Worm (Caenorhabditis elegans): ENCODE data around the gene R160.12.

Gene R160.12

ce11 chrX:4391680-4392079, 14.1 kb upstream of the R160.12 start:
- no peak for TF ChIP-seq unc-39 (tag; optimal IDR thresholded peaks at IDR 0.05)
- TF ChIP-seq bed-3 (GFP tag; optimal IDR thresholded peaks at IDR 0.05): no peak
- no peak for TF ChIP-seq elt-1 (tag; optimal IDR thresholded peaks at IDR 0.05; ENCODE audit: borderline replicate concordance, insufficient read depth)
- no peak for TF ChIP-seq nhr-2 (tag; optimal IDR thresholded peaks at IDR 0.05)
- TF ChIP-seq ces-1 (GFP tag; optimal IDR thresholded peaks at IDR 0.05): peak; percentile 25
- TF ChIP-seq nhr-76 (tag; optimal IDR thresholded peaks at IDR 0.05): no peak
- no peak for TF ChIP-seq nhr-12 (tag; optimal IDR thresholded peaks at IDR 0.05)
- no peak for TF ChIP-seq elt-3 (tag; optimal IDR thresholded peaks at IDR 0.05)
- TF ChIP-seq mls-2 (tag; optimal IDR thresholded peaks at IDR 0.05): peak; percentile 7

ce11 chrX:4388834-4389409, 11.3 kb upstream of the R160.12 start, which contains the start of gene dpy-23:
Gene dpy-23, plus strand, starts transcription at chrX:4389359.
- TF ChIP-seq zip-8 (tag; optimal IDR thresholded peaks at IDR 0.05) (no peak), snpc-4 (tag; optimal IDR thresholded peaks at IDR 0.05) (no peak), elt-3 (tag; optimal IDR thresholded peaks at IDR 0.05) (no peak), sptf-1 (tag; optimal IDR thresholded peaks at IDR 0.05) (peak; percentile 59), ham-2 (GFP tag; optimal IDR thresholded peaks at IDR 0.05) (peak; percentile 88), lin-32 (GFP tag; optimal IDR thresholded peaks at IDR 0.05) (no peak), mab-5 (tag; optimal IDR thresholded peaks at IDR 0.05) (no peak), lin-13 (tag; optimal IDR thresholded peaks at IDR 0.05) (peak; percentile 71), nhr-237 (tag; optimal IDR thresholded peaks at IDR 0.05) (peak; percentile 93), hlh-1 (tag; optimal IDR thresholded peaks at IDR 0.05) (peak; percentile 82), ces-1 (GFP tag; optimal IDR thresholded peaks at IDR 0.05) (peak; percentile 91), nhr-12 (tag; optimal IDR thresholded peaks at IDR 0.05) (peak; percentile 20), nhr-2 (tag; optimal IDR thresholded peaks at IDR 0.05) (no peak), ceh-39 (tag; optimal IDR thresholded peaks at IDR 0.05) (peak; percentile 69), mls-2 (tag; optimal IDR thresholded peaks at IDR 0.05) (peak; percentile 65), mep-1 (tag; optimal IDR thresholded peaks at IDR 0.05) (peak; percentile 83), ztf-11 (tag; optimal IDR thresholded peaks at IDR 0.05) (peak; percentile 69), M03D4.4 (tag; optimal IDR thresholded peaks at IDR 0.05) (peak; percentile 19), elt-1 (tag; optimal IDR thresholded peaks at IDR 0.05; ENCODE audit: borderline replicate concordance, insufficient read depth) (no peak), cnd-1 (tag; optimal IDR thresholded peaks at IDR 0.05) (peak; percentile 11), ceh-83 (GFP tag; optimal IDR thresholded peaks at IDR 0.05) (no peak), ceh-43 (GFP tag; optimal IDR thresholded peaks at IDR 0.05) (peak; percentile 28), nhr-28 (tag; optimal IDR thresholded peaks at IDR 0.05) (no peak), blmp-1 (tag; optimal IDR thresholded peaks at IDR 0.05) (no peak), pha-4 (tag; optimal IDR thresholded peaks at IDR 0.05) (peak; percentile 93), tbx-8 (GFP tag; optimal IDR thresholded peaks at IDR 0.05) (no peak), drap-1 (GFP tag; optimal IDR thresholded peaks at IDR 0.05) (peak; percentile 48), unc-62 (GFP tag; optimal IDR thresholded peaks at IDR 0.05) (peak; percentile 87), lsy-2 (tag; optimal IDR thresholded peaks at IDR 0.05) (peak; percentile 78), flh-1 (GFP tag; optimal IDR thresholded peaks at IDR 0.05) (no peak), unc-120 (tag; optimal IDR thresholded peaks at IDR 0.05; ENCODE audit: poor library complexity, severe bottlenecking) (peak; percentile 92), sem-2 (GFP tag; optimal IDR thresholded peaks at IDR 0.05) (no peak), nhr-76 (tag; optimal IDR thresholded peaks at IDR 0.05) (no peak), unc-39 (tag; optimal IDR thresholded peaks at IDR 0.05) (no peak), bed-3 (GFP tag; optimal IDR thresholded peaks at IDR 0.05) (no peak)

ce11 chrX:4386493-4386892, 8.9 kb upstream of the R160.12 start:
- TF ChIP-seq pha-4 (tag; optimal IDR thresholded peaks at IDR 0.05) (no peak), nhr-76 (tag; optimal IDR thresholded peaks at IDR 0.05) (no peak), drap-1 (GFP tag; optimal IDR thresholded peaks at IDR 0.05) (no peak), unc-120 (tag; optimal IDR thresholded peaks at IDR 0.05; ENCODE audit: poor library complexity, severe bottlenecking) (no peak), ceh-83 (GFP tag; optimal IDR thresholded peaks at IDR 0.05) (no peak), zip-8 (tag; optimal IDR thresholded peaks at IDR 0.05) (no peak), ceh-43 (GFP tag; optimal IDR thresholded peaks at IDR 0.05) (no peak), nhr-237 (tag; optimal IDR thresholded peaks at IDR 0.05) (no peak), tbx-8 (GFP tag; optimal IDR thresholded peaks at IDR 0.05) (no peak), bed-3 (GFP tag; optimal IDR thresholded peaks at IDR 0.05) (no peak), ztf-11 (tag; optimal IDR thresholded peaks at IDR 0.05) (no peak), mls-2 (tag; optimal IDR thresholded peaks at IDR 0.05) (no peak), flh-1 (GFP tag; optimal IDR thresholded peaks at IDR 0.05) (no peak), unc-39 (tag; optimal IDR thresholded peaks at IDR 0.05) (no peak), blmp-1 (tag; optimal IDR thresholded peaks at IDR 0.05) (no peak), mab-5 (tag; optimal IDR thresholded peaks at IDR 0.05) (no peak), lin-32 (GFP tag; optimal IDR thresholded peaks at IDR 0.05) (no peak), ham-2 (GFP tag; optimal IDR thresholded peaks at IDR 0.05) (no peak)

Data from whole organism, mixed stage, embryonic.